Fruit fly (Drosophila melanogaster): ENCODE measurements around the gene CG15312.
A peak's percentile ranks its signal among the peaks of the same experiment; 100 is the strongest.

CG15312 gene

DNA sequence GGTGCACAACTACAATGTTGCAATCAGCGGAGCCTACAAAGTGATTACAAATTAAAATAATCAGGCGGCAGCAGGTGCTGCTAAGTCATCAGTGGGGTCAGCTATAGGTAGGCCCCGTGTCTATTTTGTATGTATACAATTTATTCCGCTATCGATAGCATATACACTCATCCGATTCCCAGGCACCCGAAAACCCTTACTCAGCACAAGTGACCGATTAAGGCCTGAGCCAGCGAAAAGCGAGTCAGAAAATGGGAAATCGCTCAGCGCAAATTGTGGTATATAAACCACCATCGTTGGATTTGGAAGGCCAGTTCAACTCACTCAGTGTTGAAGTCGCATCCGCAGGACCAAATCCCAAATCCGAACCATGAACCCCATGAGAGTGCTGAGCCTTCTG is 17.1 kb downstream of the CG15312 start, which contains the start of gene Yp1:
Yp1 (plus strand) TSS at position 265 of the 400 bp plus-strand sequence.
- TF ChIP-seq net (GFP tag; optimal IDR thresholded peaks at IDR 0.05) (no peak), CG11902 (GFP tag; optimal IDR thresholded peaks at IDR 0.05) (no peak), lz (GFP tag; optimal IDR thresholded peaks at IDR 0.05) (no peak), CG16779 (tag; optimal IDR thresholded peaks at IDR 0.05) (no peak), Eip78C (GFP tag) (no peak), CG9139 (GFP tag; optimal IDR thresholded peaks at IDR 0.05) (no peak), Hr39 (GFP tag; optimal IDR thresholded peaks at IDR 0.05) (no peak), Sox102F (GFP tag; optimal IDR thresholded peaks at IDR 0.05) (no peak), Blimp-1 (GFP tag; optimal IDR thresholded peaks at IDR 0.05) (no peak), CG3919 (GFP tag; optimal IDR thresholded peaks at IDR 0.05) (no peak), CG6163 (GFP tag; IDR thresholded peaks at IDR 0.05) (no peak), fd59A (GFP tag; optimal IDR thresholded peaks at IDR 0.05) (no peak), Hr4 (GFP tag; optimal IDR thresholded peaks at IDR 0.05) (no peak), achi (GFP tag; optimal IDR thresholded peaks at IDR 0.05) (no peak), CG6808 (GFP tag; optimal IDR thresholded peaks at IDR 0.05) (no peak), CG15336 (GFP tag; IDR thresholded peaks at IDR 0.05) (no peak), pdm3 (GFP tag; optimal IDR thresholded peaks at IDR 0.05) (no peak), Ets96B (tag; optimal IDR thresholded peaks at IDR 0.05) (no peak)

DNA sequence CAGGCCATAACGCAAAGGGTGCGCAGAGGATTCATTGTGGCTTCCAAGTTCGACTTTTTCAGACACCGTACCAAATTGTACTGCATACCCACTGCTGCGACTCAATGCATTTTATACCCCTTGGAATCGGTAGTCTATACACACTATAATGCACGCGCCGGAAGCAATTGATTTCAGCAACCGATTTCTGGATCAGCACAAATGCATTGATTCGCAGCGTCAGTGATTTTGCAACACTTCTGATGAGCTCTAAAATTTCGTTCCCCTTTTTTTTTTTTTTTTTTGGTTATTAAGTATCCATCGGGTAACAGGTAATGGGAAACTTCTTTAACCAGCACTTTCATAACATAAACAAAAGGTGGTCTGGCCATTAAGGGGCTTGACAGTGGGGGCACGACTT is 18.1 kb downstream of the CG15312 start, which contains the start of gene Yp2:
Yp2 (minus strand) TSS at position 88 of the 400 bp plus-strand sequence.
- TF ChIP-seq CG9139 (GFP tag; optimal IDR thresholded peaks at IDR 0.05) = no peak
- no peak for TF ChIP-seq CG6163 (GFP tag; IDR thresholded peaks at IDR 0.05)
- no peak for TF ChIP-seq Ets21C (GFP tag; optimal IDR thresholded peaks at IDR 0.05)
- TF ChIP-seq CG8632 (GFP tag; optimal IDR thresholded peaks at IDR 0.05) = no peak
- TF ChIP-seq dac (GFP tag; optimal IDR thresholded peaks at IDR 0.05) = no peak
- no peak for TF ChIP-seq esn (GFP tag; optimal IDR thresholded peaks at IDR 0.05)
- TF ChIP-seq cyc (GFP tag; optimal IDR thresholded peaks at IDR 0.05) = no peak
- no peak for TF ChIP-seq eg (GFP tag; IDR thresholded peaks at IDR 0.05)
- TF ChIP-seq CG6276 (GFP tag; optimal IDR thresholded peaks at IDR 0.05) = no peak

DNA sequence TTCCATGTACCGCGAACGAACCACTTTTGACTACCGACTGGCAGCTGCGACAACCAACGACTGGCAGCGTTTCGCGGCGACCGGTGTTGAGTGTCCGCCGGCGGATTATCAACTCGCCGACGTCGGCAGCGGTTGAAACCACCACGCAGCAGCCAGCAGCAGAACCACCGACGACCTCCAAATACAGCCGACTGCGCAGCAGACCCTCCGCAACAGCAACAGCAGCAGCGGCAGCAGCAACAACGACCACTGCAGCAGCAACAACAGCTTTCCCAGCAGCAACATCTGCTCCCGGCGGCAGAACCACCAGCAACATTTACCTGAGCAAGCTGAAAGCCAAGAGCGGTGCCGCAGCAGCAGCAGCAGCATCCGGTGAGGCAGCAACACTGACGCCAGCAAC is 22.7 kb downstream of the CG15312 start:
- TF ChIP-seq CG8119 (GFP tag; IDR thresholded peaks at IDR 0.05) (no peak), CG32006 (GFP tag; optimal IDR thresholded peaks at IDR 0.05) (no peak), CG8632 (GFP tag; optimal IDR thresholded peaks at IDR 0.05) (no peak), CG11294 (GFP tag; IDR thresholded peaks at IDR 0.05) (no peak), CG3032 (tag; optimal IDR thresholded peaks at IDR 0.05) (no peak), CG3919 (GFP tag; optimal IDR thresholded peaks at IDR 0.05) (peak; percentile 15), Ets21C (GFP tag; optimal IDR thresholded peaks at IDR 0.05) (no peak), net (GFP tag; optimal IDR thresholded peaks at IDR 0.05) (no peak), CG16779 (tag; optimal IDR thresholded peaks at IDR 0.05) (no peak), vri (GFP tag; optimal IDR thresholded peaks at IDR 0.05) (peak; percentile 21), fd59A (GFP tag; optimal IDR thresholded peaks at IDR 0.05) (no peak), Hr38 (GFP tag; optimal IDR thresholded peaks at IDR 0.05) (no peak), Lpt (GFP tag; optimal IDR thresholded peaks at IDR 0.05) (no peak), CG31627 (GFP tag; optimal IDR thresholded peaks at IDR 0.05) (no peak), Blimp-1 (GFP tag; optimal IDR thresholded peaks at IDR 0.05) (no peak), svp (GFP tag) (peak; percentile 41), CG6792 (GFP tag; optimal IDR thresholded peaks at IDR 0.05) (no peak), Gug (GFP tag; IDR thresholded peaks at IDR 0.05) (no peak), topi (GFP tag; optimal IDR thresholded peaks at IDR 0.05) (no peak), Eip93F (GFP tag; optimal IDR thresholded peaks at IDR 0.05) (no peak), CG8319 (GFP tag; optimal IDR thresholded peaks at IDR 0.05) (no peak), Sox102F (GFP tag; optimal IDR thresholded peaks at IDR 0.05) (no peak)
